In genomic region chrIII:13712854-13713293, ce11 we compare ENCODE assay signal across 2 worm cellular contexts.
TF ChIP-seq lines count a peak whose summit lies in the region.

No protein-coding gene starts in this region.

TF ChIP-seq in whole organism, L4 larva, 104 proteins besides CTCF, POLR2A, EP300 and RAD21 (continued from another document):
- TF ChIP-seq lsy-2 (tag; optimal IDR thresholded peaks at IDR 0.05; lab: Kevin White, UChicago) (peak in 1 of 2 experiments; percentile 11), hlh-30 (tag; optimal IDR thresholded peaks at IDR 0.05; lab: Kevin White, UChicago; ENCODE audit: insufficient read depth) (peak; percentile 40), nhr-6 (tag; optimal IDR thresholded peaks at IDR 0.05; lab: Kevin White, UChicago) (peak; percentile 64), mes-2 (tag; optimal IDR thresholded peaks at IDR 0.05; lab: Kevin White, UChicago; ENCODE audit: poor library complexity, severe bottlenecking) (peak; percentile 23)

TF ChIP-seq in whole organism, late embryonic, 69 proteins besides CTCF, POLR2A, EP300 and RAD21 (continued from another document):
- 0 out of 2 replicates have a peak, but pooled peaks have one; percentile 6 for TF ChIP-seq unc-3 (GFP tag; conservative IDR thresholded peaks at IDR 0.05; lab: Robert Waterston, UW)
- no peak for TF ChIP-seq unc-3 (tag; optimal IDR thresholded peaks at IDR 0.05; lab: Kevin White, UChicago)
- peak; percentile 42 for TF ChIP-seq syd-9 (tag; optimal IDR thresholded peaks at IDR 0.05; lab: Kevin White, UChicago)
